Worm (Caenorhabditis elegans): Measurements from ENCODE around the gene R10D12.10.

R10D12.10 gene

DNA sequence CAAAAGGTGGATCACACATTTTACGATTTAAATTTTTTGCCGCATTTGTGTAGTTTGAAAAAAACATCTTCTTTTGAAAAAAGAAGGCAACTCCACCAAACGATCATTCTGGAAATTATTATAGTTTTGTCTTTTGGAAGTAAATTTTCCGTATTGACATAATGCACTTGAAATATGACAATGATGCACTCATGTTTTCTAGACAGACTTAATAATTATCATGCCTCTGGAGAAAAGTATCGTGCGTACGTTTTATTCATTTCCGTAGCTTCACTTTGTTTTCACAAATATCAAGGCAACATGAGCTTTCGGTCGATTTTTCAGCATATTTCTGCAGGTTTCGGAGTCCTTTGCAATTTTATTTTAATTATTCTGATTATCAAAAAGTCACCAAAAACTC lies 39.8 kb downstream of the R10D12.10 start, which contains the start of gene str-250:
TSS of gene str-250 (plus strand) at position 301 of the 400 bp plus-strand sequence.
- TF ChIP-seq sptf-1 (tag; optimal IDR thresholded peaks at IDR 0.05) (no peak), sem-2 (GFP tag; optimal IDR thresholded peaks at IDR 0.05) (no peak), snpc-4 (tag; optimal IDR thresholded peaks at IDR 0.05) (no peak), elt-3 (tag; optimal IDR thresholded peaks at IDR 0.05) (no peak), nhr-76 (tag; optimal IDR thresholded peaks at IDR 0.05) (no peak), ham-2 (GFP tag; optimal IDR thresholded peaks at IDR 0.05) (no peak), nhr-28 (tag; optimal IDR thresholded peaks at IDR 0.05) (no peak), lin-32 (GFP tag; optimal IDR thresholded peaks at IDR 0.05) (no peak)

DNA sequence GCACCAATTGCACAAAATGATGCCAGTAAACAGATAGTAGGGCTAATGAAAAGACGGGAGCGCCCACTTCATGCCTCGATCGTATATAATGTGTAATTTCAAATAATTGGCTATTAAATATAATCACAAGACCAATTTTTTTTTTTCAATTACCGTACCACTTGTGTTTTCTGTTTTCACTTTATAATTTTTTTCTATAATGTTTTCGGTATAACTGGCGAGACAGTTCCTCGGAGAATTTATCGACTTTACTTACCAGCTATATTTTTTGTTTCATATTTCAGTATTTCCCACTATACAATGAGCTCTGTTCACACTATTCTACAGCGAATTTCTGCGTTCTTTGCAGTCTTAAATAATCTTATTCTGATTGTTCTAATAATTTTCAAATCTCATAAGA lies 42.0 kb downstream of the R10D12.10 start, which contains the start of gene str-252:
TSS of gene str-252 (plus strand) at position 301 of the 400 bp plus-strand sequence.
- no peak for TF ChIP-seq elt-3 (tag; optimal IDR thresholded peaks at IDR 0.05)
- TF ChIP-seq ceh-83 (GFP tag; optimal IDR thresholded peaks at IDR 0.05): no peak
- no peak for TF ChIP-seq lin-13 (tag; optimal IDR thresholded peaks at IDR 0.05)
- no peak for TF ChIP-seq hlh-1 (tag; optimal IDR thresholded peaks at IDR 0.05)
- TF ChIP-seq ceh-43 (GFP tag; optimal IDR thresholded peaks at IDR 0.05): no peak
- TF ChIP-seq nhr-76 (tag; optimal IDR thresholded peaks at IDR 0.05): no peak
- no peak for TF ChIP-seq unc-39 (tag; optimal IDR thresholded peaks at IDR 0.05)
- TF ChIP-seq nhr-28 (tag; optimal IDR thresholded peaks at IDR 0.05): no peak

DNA sequence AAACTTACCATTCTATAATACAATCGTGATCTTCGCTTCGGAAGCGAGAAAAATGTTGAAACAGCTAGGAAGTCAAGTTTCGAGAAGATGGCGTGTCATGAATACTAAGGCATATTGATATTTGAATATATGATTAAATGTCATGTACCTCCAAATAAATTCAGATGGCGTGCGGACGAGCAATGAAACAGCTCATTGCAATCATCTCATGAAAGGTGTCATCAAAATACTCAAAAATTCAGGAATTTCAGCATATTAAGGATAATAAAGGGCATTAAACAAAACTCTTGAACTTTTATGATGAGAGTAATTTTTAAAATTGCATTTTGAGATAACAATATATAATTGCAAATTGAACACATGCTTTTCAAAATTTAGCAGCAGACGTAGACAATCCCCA lies 42.8 kb downstream of the R10D12.10 start, which contains the start of gene gcy-32:
TSS of gene gcy-32 (minus strand) at position 101 of the 400 bp plus-strand sequence.
- no peak for TF ChIP-seq flh-1 (GFP tag; optimal IDR thresholded peaks at IDR 0.05)
- TF ChIP-seq tbx-8 (GFP tag; optimal IDR thresholded peaks at IDR 0.05): no peak
- no peak for TF ChIP-seq ceh-39 (tag; optimal IDR thresholded peaks at IDR 0.05)
- TF ChIP-seq mls-2 (tag; optimal IDR thresholded peaks at IDR 0.05): no peak
- no peak for TF ChIP-seq ceh-83 (GFP tag; optimal IDR thresholded peaks at IDR 0.05)
- no peak for TF ChIP-seq blmp-1 (tag; optimal IDR thresholded peaks at IDR 0.05)
- TF ChIP-seq ham-2 (GFP tag; optimal IDR thresholded peaks at IDR 0.05): no peak
- no peak for TF ChIP-seq mep-1 (tag; optimal IDR thresholded peaks at IDR 0.05)
- no peak for TF ChIP-seq nhr-237 (tag; optimal IDR thresholded peaks at IDR 0.05)
- TF ChIP-seq bed-3 (GFP tag; optimal IDR thresholded peaks at IDR 0.05): no peak
- TF ChIP-seq ces-1 (GFP tag; optimal IDR thresholded peaks at IDR 0.05): no peak
- TF ChIP-seq cnd-1 (tag; optimal IDR thresholded peaks at IDR 0.05): no peak
- TF ChIP-seq snpc-4 (tag; optimal IDR thresholded peaks at IDR 0.05): no peak

DNA sequence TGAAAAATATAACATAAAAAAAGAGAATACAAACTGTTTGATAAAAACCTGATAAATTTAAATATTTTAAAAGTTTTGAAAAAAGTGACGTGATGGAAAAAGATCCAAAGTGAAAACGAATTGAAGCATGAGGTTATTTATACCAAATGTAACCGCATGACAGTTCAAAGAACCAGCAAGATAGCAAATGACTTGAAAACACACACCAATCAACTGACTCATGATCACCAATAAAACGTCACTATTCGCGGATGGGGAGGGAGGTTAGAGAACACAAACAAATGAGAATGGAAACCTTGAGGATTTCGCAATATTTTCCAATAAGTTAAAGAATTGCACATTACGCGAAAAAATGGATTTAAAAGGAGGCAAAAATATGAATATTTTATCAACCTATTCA lies 48.7 kb downstream of the R10D12.10 start, which contains the start of gene C06B3.7:
TSS of gene C06B3.7 (plus strand) at position 287 of the 400 bp plus-strand sequence.
- TF ChIP-seq sem-2 (GFP tag; optimal IDR thresholded peaks at IDR 0.05) (no peak), drap-1 (GFP tag; optimal IDR thresholded peaks at IDR 0.05) (no peak), mep-1 (tag; optimal IDR thresholded peaks at IDR 0.05) (no peak), cnd-1 (tag; optimal IDR thresholded peaks at IDR 0.05) (no peak), elt-3 (tag; optimal IDR thresholded peaks at IDR 0.05) (no peak)

DNA sequence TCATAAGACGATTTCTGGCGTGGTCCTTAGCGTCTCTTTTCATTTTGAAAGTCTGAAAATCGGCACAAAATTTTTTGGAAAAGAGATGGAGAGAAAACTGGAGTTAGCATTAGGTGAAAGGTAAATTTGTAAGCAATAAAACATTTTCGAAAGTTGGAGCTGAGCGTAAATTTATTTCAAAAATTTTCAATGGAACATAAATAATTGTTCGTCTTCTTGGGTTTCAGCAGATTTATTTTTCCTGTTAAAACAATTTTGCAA lies 49.3 kb downstream of the R10D12.10 start, which contains the start of gene C06B3.6:
TSS of gene C06B3.6 (minus strand) at position 52 of the 261 bp plus-strand sequence.
- TF ChIP-seq ces-1 (GFP tag; optimal IDR thresholded peaks at IDR 0.05) (no peak), hlh-1 (tag; optimal IDR thresholded peaks at IDR 0.05) (no peak), tbx-8 (GFP tag; optimal IDR thresholded peaks at IDR 0.05) (no peak), mab-5 (tag; optimal IDR thresholded peaks at IDR 0.05) (no peak), mls-2 (tag; optimal IDR thresholded peaks at IDR 0.05) (no peak), ham-2 (GFP tag; optimal IDR thresholded peaks at IDR 0.05) (no peak), zip-8 (tag; optimal IDR thresholded peaks at IDR 0.05) (no peak), unc-120 (tag; optimal IDR thresholded peaks at IDR 0.05; ENCODE audit: poor library complexity, severe bottlenecking) (no peak), ceh-83 (GFP tag; optimal IDR thresholded peaks at IDR 0.05) (no peak), M03D4.4 (tag; optimal IDR thresholded peaks at IDR 0.05) (no peak), nhr-237 (tag; optimal IDR thresholded peaks at IDR 0.05) (no peak), pha-4 (tag; optimal IDR thresholded peaks at IDR 0.05) (no peak), bed-3 (GFP tag; optimal IDR thresholded peaks at IDR 0.05) (no peak)
